Fruit fly (Drosophila melanogaster) whole organism, embryonic: ENCODE results near the gene RPA1.

Experiments
- Asciz ChIP-seq: fragments of 200-800 bp; sonication (Bioruptor generic); optimal IDR thresholded peaks from 2 replicates; lab custom pipeline; 2017; ENCODE audit warnings: missing biosample characterization, mild to moderate bottlenecking, missing genetic modification characterization, missing genetic modification reagents
- Blimp-1 ChIP-seq: fragments of 200-800 bp; sonication (Bioruptor generic); optimal IDR thresholded peaks from 3 replicates; lab custom pipeline; 2018; ENCODE audit warnings: missing biosample characterization, missing genetic modification characterization, mild to moderate bottlenecking, moderate library complexity, missing genetic modification reagents
- BtbVII ChIP-seq: fragments of 200-800 bp; sonication (Bioruptor generic); optimal IDR thresholded peaks from 3 replicates; lab custom pipeline; 2017; ENCODE audit warnings: missing biosample characterization, mild to moderate bottlenecking, missing genetic modification characterization
- CG10321 ChIP-seq: fragments of 200-800 bp; sonication (Bioruptor generic); IDR thresholded peaks from 2 replicates; pipeline ENCODE4 v1.3.6; 2022; ENCODE audit warnings: missing biosample characterization, missing genetic modification characterization
- CG10979 ChIP-seq: fragments of 200-800 bp; sonication (Bioruptor generic); optimal IDR thresholded peaks from 2 replicates; lab custom pipeline; 2018; ENCODE audit warnings: missing biosample characterization, mild to moderate bottlenecking, missing genetic modification characterization, moderate library complexity
- CG11456 ChIP-seq: fragments of 200-800 bp; sonication (Bioruptor generic); IDR thresholded peaks from 3 replicates; pipeline ENCODE4 v1.3.6; 2022; ENCODE audit warnings: missing biosample characterization, missing genetic modification characterization
- CG12104 ChIP-seq: fragments of 200-800 bp; sonication (Bioruptor generic); optimal IDR thresholded peaks from 3 replicates; lab custom pipeline; 2016; ENCODE audit warnings: missing biosample characterization, missing genetic modification characterization
- CG12391 ChIP-seq: fragments of 200-800 bp; sonication (Bioruptor generic); optimal IDR thresholded peaks from 3 replicates; lab custom pipeline; 2018; ENCODE audit warnings: missing biosample characterization, mild to moderate bottlenecking, missing genetic modification characterization, moderate library complexity
- CG14710 ChIP-seq: fragments of 200-800 bp; sonication (Bioruptor generic); optimal IDR thresholded peaks from 3 replicates; lab custom pipeline; 2019; ENCODE audit warnings: missing biosample characterization, mild to moderate bottlenecking, missing genetic modification characterization, moderate library complexity
- CG15073 ChIP-seq: fragments of 200-800 bp; sonication (Bioruptor generic); optimal IDR thresholded peaks from 2 replicates; lab custom pipeline; 2016; ENCODE audit warnings: missing biosample characterization, missing genetic modification characterization
- CG17361 ChIP-seq: fragments of 200-800 bp; sonication (Bioruptor generic); IDR thresholded peaks from 3 replicates; pipeline ENCODE4 v1.3.6; 2022; ENCODE audit warnings: missing biosample characterization, missing genetic modification characterization
- CG1792 ChIP-seq: fragments of 200-800 bp; sonication (Bioruptor generic); optimal IDR thresholded peaks from 2 replicates; lab custom pipeline; 2016; ENCODE audit warnings: missing biosample characterization, missing genetic modification characterization
- CG18262 ChIP-seq: fragments of 200-800 bp; optimal IDR thresholded peaks from 3 replicates; lab custom pipeline; 2019; ENCODE audit warnings: missing biosample characterization, mild to moderate bottlenecking, missing genetic modification characterization, moderate library complexity
- CG2712 ChIP-seq: fragments of 200-800 bp; optimal IDR thresholded peaks from 3 replicates; lab custom pipeline; 2019; ENCODE audit warnings: missing biosample characterization, mild to moderate bottlenecking, missing genetic modification characterization, moderate library complexity
- CG2889 ChIP-seq: fragments of 200-800 bp; sonication (Bioruptor generic); IDR thresholded peaks from 3 replicates; pipeline ENCODE4 v1.3.6; 2022; ENCODE audit warnings: missing biosample characterization, missing genetic modification characterization
- CG7745 ChIP-seq: fragments of 200-800 bp; sonication (Bioruptor generic); optimal IDR thresholded peaks from 2 replicates; lab custom pipeline; 2018; ENCODE audit warnings: missing biosample characterization, mild to moderate bottlenecking, missing genetic modification characterization, moderate library complexity
- CG7963 ChIP-seq: fragments of 200-800 bp; sonication (Bioruptor generic); IDR thresholded peaks from 3 replicates; pipeline ENCODE4 v1.3.6; 2022; ENCODE audit warnings: missing biosample characterization, missing genetic modification characterization; ENCODE audit not compliant: partially characterized antibody
- CG7987 ChIP-seq: fragments of 200-800 bp; sonication (Bioruptor generic); optimal IDR thresholded peaks from 2 replicates; lab custom pipeline; 2018; ENCODE audit warnings: missing biosample characterization, mild to moderate bottlenecking, missing genetic modification characterization, moderate library complexity
- CG8089 ChIP-seq: fragments of 200-800 bp; sonication (Bioruptor generic); optimal IDR thresholded peaks from 3 replicates; lab custom pipeline; 2016; ENCODE audit warnings: missing biosample characterization, missing genetic modification characterization
- CG8281 ChIP-seq: fragments of 200-800 bp; sonication (Bioruptor generic); optimal IDR thresholded peaks from 2 replicates; lab custom pipeline; 2018; ENCODE audit warnings: missing biosample characterization, mild to moderate bottlenecking, missing genetic modification characterization, moderate library complexity
- CG8359 ChIP-seq: fragments of 200-800 bp; sonication (Bioruptor generic); optimal IDR thresholded peaks from 2 replicates; lab custom pipeline; 2017; ENCODE audit warnings: missing biosample characterization, mild to moderate bottlenecking, missing genetic modification characterization, borderline replicate concordance
- CG8388 ChIP-seq: fragments of 200-800 bp; sonication (Bioruptor generic); optimal IDR thresholded peaks from 2 replicates; lab custom pipeline; 2019; ENCODE audit warnings: missing biosample characterization, mild to moderate bottlenecking, missing genetic modification characterization, moderate library complexity
- CTCF ChIP-seq: fragments of 200-800 bp; sonication (Bioruptor generic); optimal IDR thresholded peaks from 2 replicates; lab custom pipeline; 2017; ENCODE audit warnings: missing biosample characterization, mild to moderate bottlenecking, missing genetic modification characterization, moderate library complexity
- Camta ChIP-seq: fragments of 200-800 bp; sonication (Bioruptor generic); optimal IDR thresholded peaks from 2 replicates; lab custom pipeline; 2016; ENCODE audit warnings: missing biosample characterization, missing genetic modification characterization
- Chrac-16 ChIP-seq: fragments of 200-800 bp; sonication (Bioruptor generic); optimal IDR thresholded peaks from 3 replicates; lab custom pipeline; 2016; ENCODE audit warnings: missing biosample characterization, missing genetic modification characterization
- Fer1 ChIP-seq: fragments of 200-800 bp; sonication (Bioruptor generic); optimal IDR thresholded peaks from 2 replicates; lab custom pipeline; 2017; ENCODE audit warnings: missing biosample characterization, mild to moderate bottlenecking, missing genetic modification characterization
- Hand ChIP-seq: fragments of 200-800 bp; sonication (Bioruptor generic); optimal IDR thresholded peaks from 2 replicates; lab custom pipeline; 2017; ENCODE audit warnings: mild to moderate bottlenecking, missing biosample characterization, missing genetic modification reagents, missing genetic modification characterization
- Hey ChIP-seq: fragments of 200-800 bp; sonication (Bioruptor generic); optimal IDR thresholded peaks from 3 replicates; lab custom pipeline; 2018; ENCODE audit warnings: missing biosample characterization, mild to moderate bottlenecking, missing genetic modification characterization
- Med ChIP-seq: fragments of 200-800 bp; sonication (Bioruptor generic); peaks from one replicate; lab custom pipeline; 2016; ENCODE audit warnings: missing biosample characterization, missing genetic modification characterization, mild to moderate bottlenecking, inconsistent platforms, moderate library complexity
- NK7.1 ChIP-seq: fragments of 200-800 bp; sonication (Bioruptor generic); optimal IDR thresholded peaks from 3 replicates; lab custom pipeline; 2016; ENCODE audit warnings: missing biosample characterization, missing genetic modification characterization
- PHDP ChIP-seq: fragments of 200-800 bp; sonication (Bioruptor generic); optimal IDR thresholded peaks from 3 replicates; lab custom pipeline; 2018; ENCODE audit warnings: missing biosample characterization, mild to moderate bottlenecking, missing genetic modification characterization, moderate library complexity
- Sox102F ChIP-seq: fragments of 200-800 bp; sonication (Bioruptor generic); optimal IDR thresholded peaks from 2 replicates; lab custom pipeline; 2018; ENCODE audit warnings: missing biosample characterization, mild to moderate bottlenecking, missing genetic modification characterization, moderate library complexity
- abd-A ChIP-seq: fragments of 200-800 bp; sonication (Bioruptor generic); optimal IDR thresholded peaks from 3 replicates; lab custom pipeline; 2019; ENCODE audit warnings: missing biosample characterization, mild to moderate bottlenecking, missing genetic modification characterization, moderate library complexity
- bsh ChIP-seq, 2 experiments: fragments of 200-800 bp; sonication (Bioruptor generic); optimal IDR thresholded peaks; 2 replicates each; lab custom pipeline; 2017 to 2018; ENCODE audit warnings: mild to moderate bottlenecking in 2 of 2, missing biosample characterization in 2 of 2, missing genetic modification characterization in 2 of 2, moderate library complexity in 1 of 2
- dmrt99B ChIP-seq: fragments of 200-800 bp; sonication (Bioruptor generic); optimal IDR thresholded peaks from 2 replicates; lab custom pipeline; 2018; ENCODE audit warnings: missing biosample characterization, mild to moderate bottlenecking, missing genetic modification characterization, moderate library complexity
- fd96Cb ChIP-seq: fragments of 200-800 bp; sonication (Bioruptor generic); optimal IDR thresholded peaks from 2 replicates; lab custom pipeline; 2018; ENCODE audit warnings: missing biosample characterization, mild to moderate bottlenecking, missing genetic modification characterization, moderate library complexity
- gem ChIP-seq: fragments of 200-800 bp; sonication (Bioruptor generic); optimal IDR thresholded peaks from 2 replicates; lab custom pipeline; 2019; ENCODE audit warnings: missing biosample characterization, mild to moderate bottlenecking, missing genetic modification characterization, moderate library complexity
- h ChIP-seq: fragments of >200 bp; optimal IDR thresholded peaks from 2 replicates; lab custom pipeline; 2017
- jing ChIP-seq: fragments of 200-800 bp; sonication (Bioruptor generic); optimal IDR thresholded peaks from 2 replicates; lab custom pipeline; 2018; ENCODE audit warnings: missing biosample characterization, mild to moderate bottlenecking, missing genetic modification characterization
- klu ChIP-seq: fragments of 200-800 bp; sonication (Bioruptor generic); IDR thresholded peaks from 2 replicates; pipeline ENCODE4 v1.3.6; 2022; ENCODE audit warnings: missing biosample characterization, missing genetic modification characterization
- lola ChIP-seq, 3 experiments: fragments of >200 bp in 2 of 3; fragments of 200-800 bp in 1 of 3; sonication (Bioruptor generic) in 1 of 3; optimal IDR thresholded peaks; 2 replicates each; lab custom pipeline; 2017 to 2019; ENCODE audit warnings: missing biosample characterization in 3 of 3, missing genetic modification characterization in 3 of 3, mild to moderate bottlenecking in 1 of 3, moderate library complexity in 1 of 3
- nom ChIP-seq: fragments of 200-800 bp; sonication (Bioruptor generic); optimal IDR thresholded peaks from 2 replicates; lab custom pipeline; 2017; ENCODE audit warnings: missing biosample characterization, missing genetic modification characterization, mild to moderate bottlenecking, moderate library complexity, missing genetic modification reagents
- org-1 ChIP-seq: fragments of 200-800 bp; sonication (Bioruptor generic); optimal IDR thresholded peaks from 2 replicates; lab custom pipeline; 2017; ENCODE audit warnings: missing biosample characterization, missing genetic modification characterization
- phol ChIP-seq: fragments of 200-800 bp; sonication (Bioruptor generic); optimal IDR thresholded peaks from 3 replicates; lab custom pipeline; 2018; ENCODE audit warnings: missing biosample characterization, mild to moderate bottlenecking, missing genetic modification characterization, moderate library complexity
- toy ChIP-seq: fragments of 200-800 bp; sonication (Bioruptor generic); IDR thresholded peaks from 2 replicates; pipeline ENCODE4 v1.3.6; 2022; ENCODE audit warnings: missing biosample characterization, missing genetic modification characterization
- ttk ChIP-seq: fragments of 200-800 bp; sonication (Bioruptor generic); IDR thresholded peaks from 2 replicates; pipeline ENCODE4 v2.1.2; 2022; ENCODE audit warnings: missing biosample characterization, missing genetic modification characterization
- usp ChIP-seq: fragments of >200 bp; optimal IDR thresholded peaks from 2 replicates; lab custom pipeline; 2017; ENCODE audit warnings: missing biosample characterization, missing genetic modification characterization
- wek ChIP-seq: fragments of 200-800 bp; sonication (Bioruptor generic); optimal IDR thresholded peaks from 3 replicates; lab custom pipeline; 2018; ENCODE audit warnings: missing biosample characterization, mild to moderate bottlenecking, missing genetic modification characterization, moderate library complexity
- zen ChIP-seq: fragments of 200-800 bp; sonication (Bioruptor generic); optimal IDR thresholded peaks from 3 replicates; lab custom pipeline; 2018; ENCODE audit warnings: missing biosample characterization, mild to moderate bottlenecking, missing genetic modification characterization, moderate library complexity

The RPA1 gene

dm6 chr3R:8224726-8225460, 39.4 kb downstream of the RPA1 start (continued):
- TF ChIP-seq CG14710 (tag; lab: Kevin White, UChicago): peak; percentile 28
- TF ChIP-seq bsh (GFP tag; optimal IDR thresholded peaks at IDR 0.05; lab: Kevin White, UChicago): peak in 1 of 2 experiments; percentile 52
- TF ChIP-seq CG2889 (GFP tag; lab: Robert Waterston, UW): no peak
- TF ChIP-seq CG18262: peak; percentile 53
- TF ChIP-seq Med: peak; percentile 29
- TF ChIP-seq CG10979 (tag; lab: Kevin White, UChicago): peak; percentile 51
- peak; percentile 6 for TF ChIP-seq CG8388 (GFP tag; lab: Kevin White, UChicago)
- peak; percentile 57 for TF ChIP-seq gem (tag; lab: Kevin White, UChicago)
- peak; percentile 95 for TF ChIP-seq CG8281 (tag; lab: Kevin White, UChicago)
- no peak for TF ChIP-seq CTCF (GFP tag; lab: Kevin White, UChicago)
- TF ChIP-seq klu (GFP tag; lab: Robert Waterston, UW): 0 out of 2 replicates have a peak, but pooled peaks have one; percentile 4
- TF ChIP-seq CG17361 (GFP tag; lab: Robert Waterston, UW): no peak
- no peak for TF ChIP-seq wek (GFP tag; lab: Kevin White, UChicago)
- TF ChIP-seq CG7745 (tag; lab: Kevin White, UChicago): no peak
- TF ChIP-seq Chrac-16: no peak
- peak; percentile 27 for TF ChIP-seq CG12391 (tag; lab: Kevin White, UChicago)
- peak; percentile 31 for TF ChIP-seq Blimp-1 (GFP tag; lab: Kevin White, UChicago)
- TF ChIP-seq Asciz (GFP tag; lab: Kevin White, UChicago): peak; percentile 15
- TF ChIP-seq CG8089: no peak
- TF ChIP-seq phol: peak; percentile 30
- peak; percentile 30 for TF ChIP-seq Sox102F
- peak; percentile 4 for TF ChIP-seq fd96Cb
- no peak for TF ChIP-seq Hey (tag; lab: Kevin White, UChicago)
- peak; percentile 9 for TF ChIP-seq zen (tag; lab: Kevin White, UChicago)
- TF ChIP-seq CG2712 (tag; lab: Kevin White, UChicago): peak; percentile 48
- TF ChIP-seq ttk (GFP tag; lab: Robert Waterston, UW): 0 out of 2 replicates have a peak, but pooled peaks have one; percentile 37

dm6 chr3R:8223074-8223597, 41.1 kb downstream of the RPA1 start:
- no peak for TF ChIP-seq CG7987 (GFP tag; lab: Kevin White, UChicago)
- TF ChIP-seq CG8359 (GFP tag; lab: Kevin White, UChicago): peak; percentile 99
- no peak for TF ChIP-seq CG15073
- no peak for TF ChIP-seq org-1 (GFP tag; lab: Kevin White, UChicago)
- no peak for TF ChIP-seq BtbVII (GFP tag; lab: Kevin White, UChicago)
- TF ChIP-seq usp (GFP tag; lab: Kevin White, UChicago): no peak
- no peak for TF ChIP-seq Hand (GFP tag; lab: Kevin White, UChicago)
- no peak for TF ChIP-seq h (lab: Kevin White, UChicago)
- TF ChIP-seq abd-A (tag; lab: Kevin White, UChicago): no peak
- no peak for TF ChIP-seq dmrt99B
- no peak for TF ChIP-seq lola (GFP tag; optimal IDR thresholded peaks at IDR 0.05; lab: Kevin White, UChicago)
- TF ChIP-seq NK7.1 (GFP tag; lab: Kevin White, UChicago): no peak
- TF ChIP-seq jing (GFP tag; lab: Kevin White, UChicago): no peak
- TF ChIP-seq CG12104 (GFP tag; lab: Kevin White, UChicago): no peak
- peak; percentile 23; the same call in 1 of the 2 replicates for TF ChIP-seq CG10321
- TF ChIP-seq nom (GFP tag; lab: Kevin White, UChicago): no peak
- TF ChIP-seq CG7963: no peak
- no peak for TF ChIP-seq toy (GFP tag; lab: Robert Waterston, UW)
- TF ChIP-seq Fer1 (GFP tag; lab: Kevin White, UChicago): no peak
- no peak for TF ChIP-seq Camta (GFP tag; lab: Kevin White, UChicago)
- no peak for TF ChIP-seq PHDP (tag; lab: Kevin White, UChicago)
- no peak for TF ChIP-seq CG1792 (GFP tag; lab: Kevin White, UChicago)
- no peak for TF ChIP-seq CG11456 (GFP tag; lab: Robert Waterston, UW)
